Fruit fly (Drosophila melanogaster): Measurements from ENCODE around the gene Veneno.

DNA sequence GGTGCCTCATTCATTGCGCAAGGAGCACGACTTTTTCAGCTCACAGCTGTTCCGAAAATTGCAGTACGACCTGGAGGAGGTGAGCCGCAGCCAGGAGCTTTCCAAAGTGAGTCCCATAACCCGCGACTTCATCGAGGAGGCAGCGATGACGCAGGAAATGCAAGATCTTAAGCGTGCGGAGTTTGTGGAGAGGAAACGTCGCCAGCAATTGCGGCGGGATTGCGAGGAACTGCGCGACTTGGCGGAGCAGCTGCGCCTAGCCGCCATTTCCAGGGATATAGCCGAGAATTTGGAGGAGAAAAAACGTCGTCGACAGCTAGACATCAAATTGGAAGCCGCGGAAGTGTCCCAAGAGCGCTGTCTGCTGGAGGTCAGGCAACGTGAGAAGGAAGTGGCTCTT is 14.5 kb downstream of the Veneno start:
- TF ChIP-seq achi (GFP tag; optimal IDR thresholded peaks at IDR 0.05) (no peak), vri (GFP tag; optimal IDR thresholded peaks at IDR 0.05) (no peak), Hr38 (GFP tag; optimal IDR thresholded peaks at IDR 0.05) (no peak), dac (GFP tag; optimal IDR thresholded peaks at IDR 0.05) (no peak), CG10631 (GFP tag; optimal IDR thresholded peaks at IDR 0.05) (no peak), Eip75B (GFP tag; optimal IDR thresholded peaks at IDR 0.05) (no peak), CG6276 (GFP tag; optimal IDR thresholded peaks at IDR 0.05) (no peak)
